Worm (Caenorhabditis elegans) whole organism, L1 larva: ENCODE data around the gene fkh-5.

ENCODE experiments used
- C16A3.4 ChIP-seq: fragments of 150-350 bp; optimal IDR thresholded peaks from 2 replicates; lab custom pipeline; 2014; ENCODE audit warnings: missing biosample characterization, missing genetic modification characterization
- F16B12.6 ChIP-seq: fragments of 150-350 bp; optimal IDR thresholded peaks from 2 replicates; lab custom pipeline; 2014; ENCODE audit warnings: missing biosample characterization, missing genetic modification characterization
- Y116A8C.19 ChIP-seq: sonication (generic microtip); optimal IDR thresholded peaks from 2 replicates; lab custom pipeline; 2016; ENCODE audit warnings: missing compliant biosample characterization, missing genetic modification characterization, borderline replicate concordance
- aly-2 ChIP-seq: fragments of 150-350 bp; optimal IDR thresholded peaks from 2 replicates; lab custom pipeline; 2014; ENCODE audit warnings: missing biosample characterization, missing genetic modification characterization
- blmp-1 ChIP-seq: fragments of 150-350 bp; optimal IDR thresholded peaks from 2 replicates; lab custom pipeline; 2014; ENCODE audit warnings: missing biosample characterization, missing genetic modification characterization
- ceh-8 ChIP-seq: fragments of 200-800 bp; sonication (Bioruptor generic); optimal IDR thresholded peaks from 2 replicates; lab custom pipeline; 2018; ENCODE audit warnings: mild to moderate bottlenecking, missing genetic modification characterization, moderate library complexity, missing compliant biosample characterization
- ceh-82 ChIP-seq, 3 experiments: fragments of 150-350 bp in 1 of 3; sonication (generic microtip) in 2 of 3; optimal IDR thresholded peaks; 2 replicates each; lab custom pipeline; 2014 to 2017; ENCODE audit warnings: missing biosample characterization in 3 of 3, missing genetic modification characterization in 3 of 3
- ceh-88 ChIP-seq: fragments of 200-800 bp; sonication (Bioruptor generic); IDR thresholded peaks from 2 replicates; pipeline ENCODE4 v1.3.6; 2022; ENCODE audit warnings: missing genetic modification characterization, missing compliant biosample characterization
- ces-1 ChIP-seq: fragments of 150-350 bp; optimal IDR thresholded peaks from 2 replicates; lab custom pipeline; 2014; ENCODE audit warnings: missing biosample characterization, missing genetic modification reagents, missing genetic modification characterization
- dpl-1 ChIP-seq, 3 experiments: fragments of 150-350 bp in 2 of 3; sonication (generic microtip) in 1 of 3; optimal IDR thresholded peaks; 2 replicates each; lab custom pipeline; 2014 to 2017; ENCODE audit warnings: missing biosample characterization in 3 of 3, missing genetic modification characterization in 3 of 3, missing genetic modification reagents in 3 of 3
- efl-1 ChIP-seq, 4 experiments: fragments of 150-350 bp; optimal IDR thresholded peaks in 3 of 4; peaks in 1 of 4; 1 replicate in 1 of 4; 2 replicates in 3 of 4; lab custom pipeline; 2014; ENCODE audit warnings: missing biosample characterization in 2 of 4, missing genetic modification characterization in 2 of 4, missing genetic modification reagents in 2 of 4
- egl-27 ChIP-seq, 2 experiments: fragments of 150-350 bp in 1 of 2; sonication (generic microtip); optimal IDR thresholded peaks; 3 replicates each; lab custom pipeline; 2017 to 2018; ENCODE audit warnings: missing biosample characterization in 2 of 2, missing genetic modification characterization in 2 of 2, missing genetic modification reagents in 2 of 2
- elt-2 ChIP-seq: sonication (generic microtip); optimal IDR thresholded peaks from 2 replicates; lab custom pipeline; 2016; ENCODE audit warnings: missing genetic modification characterization, mild to moderate bottlenecking, inconsistent platforms, missing compliant biosample characterization, missing genetic modification reagents
- fkh-4 ChIP-seq: sonication (generic microtip); optimal IDR thresholded peaks from 2 replicates; lab custom pipeline; 2016; ENCODE audit warnings: missing compliant biosample characterization, missing genetic modification characterization, borderline replicate concordance
- hlh-17 ChIP-seq: fragments of 200-800 bp; sonication (Bioruptor generic); optimal IDR thresholded peaks from 2 replicates; lab custom pipeline; 2018; ENCODE audit warnings: missing genetic modification characterization, mild to moderate bottlenecking, missing compliant biosample characterization, moderate library complexity, borderline replicate concordance
- hlh-4 ChIP-seq: sonication (generic microtip); optimal IDR thresholded peaks from 2 replicates; lab custom pipeline; 2016; ENCODE audit warnings: mild to moderate bottlenecking, missing genetic modification characterization, missing compliant biosample characterization
- irx-1 ChIP-seq: sonication (generic microtip); optimal IDR thresholded peaks from 2 replicates; lab custom pipeline; 2016; ENCODE audit warnings: missing genetic modification characterization, missing compliant biosample characterization
- isw-1 ChIP-seq: fragments of 200-800 bp; sonication (Bioruptor generic); IDR thresholded peaks from 2 replicates; pipeline ENCODE4 v1.3.6; 2022; ENCODE audit warnings: missing genetic modification characterization, missing compliant biosample characterization
- lin-13 ChIP-seq: fragments of 150-350 bp; optimal IDR thresholded peaks from 2 replicates; lab custom pipeline; 2014; ENCODE audit warnings: missing biosample characterization, missing genetic modification reagents, missing genetic modification characterization
- lin-15B ChIP-seq: fragments of 150-350 bp; sonication (generic microtip); optimal IDR thresholded peaks from 3 replicates; lab custom pipeline; 2014; ENCODE audit warnings: missing biosample characterization, missing genetic modification characterization
- lin-35 ChIP-seq, 2 experiments: fragments of 150-350 bp; optimal IDR thresholded peaks; 2 replicates each; lab custom pipeline; 2014; ENCODE audit warnings: missing biosample characterization in 2 of 2, missing genetic modification characterization in 2 of 2, missing genetic modification reagents in 2 of 2
- lsy-2 ChIP-seq, 2 experiments: fragments of 150-350 bp; optimal IDR thresholded peaks; 2 replicates each; lab custom pipeline; 2014; ENCODE audit warnings: missing biosample characterization in 2 of 2, missing genetic modification characterization in 2 of 2
- mab-9 ChIP-seq: fragments of 200-800 bp; sonication (Bioruptor generic); IDR thresholded peaks from 2 replicates; pipeline ENCODE4 v1.3.6; 2022; ENCODE audit warnings: missing genetic modification reagents, missing genetic modification characterization, missing compliant biosample characterization
- mef-2 ChIP-seq: fragments of 150-350 bp; optimal IDR thresholded peaks from 2 replicates; lab custom pipeline; 2014; ENCODE audit warnings: missing biosample characterization, missing genetic modification characterization
- mep-1 ChIP-seq: fragments of 150-350 bp; optimal IDR thresholded peaks from 2 replicates; lab custom pipeline; 2014; ENCODE audit warnings: missing biosample characterization, missing genetic modification characterization
- nhr-11 ChIP-seq: fragments of 150-350 bp; optimal IDR thresholded peaks from 2 replicates; lab custom pipeline; 2014; ENCODE audit warnings: missing biosample characterization, missing genetic modification characterization
- nhr-12 ChIP-seq: sonication (generic microtip); optimal IDR thresholded peaks from 2 replicates; lab custom pipeline; 2017; ENCODE audit warnings: missing biosample characterization, missing genetic modification characterization
- nhr-20 ChIP-seq: sonication (generic microtip); optimal IDR thresholded peaks from 2 replicates; lab custom pipeline; 2016; ENCODE audit warnings: mild to moderate bottlenecking, missing genetic modification characterization, missing compliant biosample characterization
- nhr-237 ChIP-seq: fragments of 150-350 bp; optimal IDR thresholded peaks from 2 replicates; lab custom pipeline; 2014; ENCODE audit warnings: missing biosample characterization, missing genetic modification characterization
- nhr-47 ChIP-seq: sonication (generic microtip); optimal IDR thresholded peaks from 2 replicates; lab custom pipeline; 2016; ENCODE audit warnings: mild to moderate bottlenecking, missing genetic modification characterization, moderate library complexity, missing compliant biosample characterization
- nhr-71 ChIP-seq: sonication (generic microtip); optimal IDR thresholded peaks from 2 replicates; lab custom pipeline; 2016; ENCODE audit warnings: mild to moderate bottlenecking, missing genetic modification characterization, moderate library complexity, missing compliant biosample characterization
- nhr-84 ChIP-seq: sonication (generic microtip); optimal IDR thresholded peaks from 2 replicates; lab custom pipeline; 2017; ENCODE audit warnings: missing biosample characterization, missing genetic modification characterization
- nhr-85 ChIP-seq: sonication (generic microtip); peaks from one replicate; lab custom pipeline; 2016; ENCODE audit warnings: missing genetic modification characterization, inconsistent platforms, missing compliant biosample characterization
- pag-3 ChIP-seq: sonication (generic microtip); optimal IDR thresholded peaks from 2 replicates; lab custom pipeline; 2017; ENCODE audit warnings: missing genetic modification characterization, mild to moderate bottlenecking, missing compliant biosample characterization, antibody characterized with exemption, borderline replicate concordance; ENCODE audit not compliant: insufficient read depth
- pax-3 ChIP-seq: fragments of 200-800 bp; sonication (Bioruptor generic); optimal IDR thresholded peaks from 2 replicates; lab custom pipeline; 2018; ENCODE audit warnings: mild to moderate bottlenecking, missing genetic modification characterization, moderate library complexity, missing compliant biosample characterization
- pqm-1 ChIP-seq: sonication (generic microtip); optimal IDR thresholded peaks from 3 replicates; lab custom pipeline; 2017; ENCODE audit warnings: missing biosample characterization, missing genetic modification characterization
- rnt-1 ChIP-seq: sonication (generic microtip); optimal IDR thresholded peaks from 2 replicates; lab custom pipeline; 2016; ENCODE audit warnings: mild to moderate bottlenecking, missing genetic modification characterization, moderate library complexity, missing compliant biosample characterization
- skn-1 ChIP-seq: fragments of 150-350 bp; optimal IDR thresholded peaks from 2 replicates; lab custom pipeline; 2014; ENCODE audit warnings: missing biosample characterization, missing genetic modification characterization
- snpc-4 ChIP-seq: fragments of 150-350 bp; optimal IDR thresholded peaks from 2 replicates; lab custom pipeline; 2014; ENCODE audit warnings: missing biosample characterization, missing genetic modification characterization
- snu-23 ChIP-seq: sonication (generic microtip); optimal IDR thresholded peaks from 2 replicates; lab custom pipeline; 2016; ENCODE audit warnings: missing genetic modification characterization, missing compliant biosample characterization
- sptf-1 ChIP-seq: fragments of 150-350 bp; optimal IDR thresholded peaks from 2 replicates; lab custom pipeline; 2014; ENCODE audit warnings: missing biosample characterization, missing genetic modification characterization
- sup-37 ChIP-seq: fragments of 200-800 bp; sonication (Bioruptor generic); optimal IDR thresholded peaks from 2 replicates; lab custom pipeline; 2018; ENCODE audit warnings: mild to moderate bottlenecking, missing genetic modification characterization, missing compliant biosample characterization
- swsn-7 ChIP-seq: sonication (generic microtip); optimal IDR thresholded peaks from 2 replicates; lab custom pipeline; 2016; ENCODE audit warnings: missing genetic modification characterization, missing compliant biosample characterization
- tbx-2 ChIP-seq: sonication (generic microtip); optimal IDR thresholded peaks from 2 replicates; lab custom pipeline; 2016; ENCODE audit warnings: missing genetic modification characterization, missing compliant biosample characterization
- unc-130 ChIP-seq: fragments of 150-350 bp; optimal IDR thresholded peaks from 2 replicates; lab custom pipeline; 2017; ENCODE audit warnings: missing biosample characterization, missing genetic modification characterization, inconsistent platforms
- unc-98 ChIP-seq: fragments of 200-800 bp; sonication (Bioruptor generic); IDR thresholded peaks from 2 replicates; pipeline ENCODE4 v1.3.6; 2022; ENCODE audit warnings: missing genetic modification characterization, missing compliant biosample characterization
- vab-15 ChIP-seq: sonication (generic microtip); optimal IDR thresholded peaks from 2 replicates; lab custom pipeline; 2017; ENCODE audit warnings: missing genotype, mild to moderate bottlenecking, missing genetic modification characterization, missing compliant biosample characterization
- xbp-1 ChIP-seq: sonication (generic microtip); optimal IDR thresholded peaks from 2 replicates; lab custom pipeline; 2016; ENCODE audit warnings: missing genetic modification characterization, missing compliant biosample characterization
- zag-1 ChIP-seq: fragments of 150-350 bp; optimal IDR thresholded peaks from 2 replicates; lab custom pipeline; 2014; ENCODE audit warnings: missing biosample characterization, missing genetic modification characterization
- zip-4 ChIP-seq: fragments of 200-800 bp; sonication (Bioruptor generic); optimal IDR thresholded peaks from 2 replicates; lab custom pipeline; 2018; ENCODE audit warnings: mild to moderate bottlenecking, missing genetic modification characterization, moderate library complexity, missing compliant biosample characterization
- ztf-11 ChIP-seq, 2 experiments: sonication (generic microtip); optimal IDR thresholded peaks; 2 replicates each; lab custom pipeline; 2016 to 2017; ENCODE audit warnings: missing genetic modification characterization in 2 of 2, missing biosample characterization in 1 of 2, missing compliant biosample characterization in 1 of 2

Gene fkh-5

ce11 chrIII:4874671-4875070 lies 30.2 kb downstream of the fkh-5 start, which contains the start of gene C35D10.12:
C35D10.12 (minus strand) TSS chrIII:4874771.
- TF ChIP-seq efl-1 (optimal IDR thresholded peaks at IDR 0.05; lab: Kevin White, UChicago) (no peak), efl-1 (GFP tag; optimal IDR thresholded peaks at IDR 0.05 in 1 of 2; lab: Kevin White, UChicago) (peak in 1 of 2 experiments; percentile 31), dpl-1 (GFP tag; optimal IDR thresholded peaks at IDR 0.05; lab: Kevin White, UChicago) (no peak)

- TF ChIP-seq F16B12.6 (tag; lab: Kevin White, UChicago): no peak
- no peak for TF ChIP-seq skn-1 (tag; lab: Kevin White, UChicago)
- TF ChIP-seq lin-15B: no peak
- no peak for TF ChIP-seq pax-3 (tag; lab: Kevin White, UChicago)
- TF ChIP-seq vab-15 (tag; lab: Kevin White, UChicago): no peak
- TF ChIP-seq nhr-84 (tag; lab: Kevin White, UChicago): no peak
- TF ChIP-seq nhr-12 (tag; lab: Kevin White, UChicago): no peak
- TF ChIP-seq xbp-1: no peak
- TF ChIP-seq mep-1 (tag; lab: Kevin White, UChicago): peak; percentile 38
- no peak for TF ChIP-seq unc-130 (tag; lab: Kevin White, UChicago)
- TF ChIP-seq Y116A8C.19: no peak
- no peak for TF ChIP-seq irx-1 (tag; lab: Kevin White, UChicago)
- TF ChIP-seq nhr-11 (tag; lab: Kevin White, UChicago): no peak
- TF ChIP-seq pqm-1 (tag; lab: Kevin White, UChicago): no peak
- no peak for TF ChIP-seq ceh-88
- TF ChIP-seq zip-4 (GFP tag; lab: Kevin White, UChicago): no peak
- no peak for TF ChIP-seq nhr-237
- no peak for TF ChIP-seq snu-23 (GFP tag; lab: Kevin White, UChicago)
- no peak for TF ChIP-seq isw-1 (GFP tag; lab: Robert Waterston, UW)
- TF ChIP-seq snpc-4 (tag; lab: Kevin White, UChicago): no peak
- no peak for TF ChIP-seq lin-13 (GFP tag; lab: Kevin White, UChicago)
- TF ChIP-seq swsn-7 (tag; lab: Kevin White, UChicago): peak; percentile 2
- no peak for TF ChIP-seq unc-98 (GFP tag; lab: Robert Waterston, UW)
- TF ChIP-seq nhr-85: no peak
- TF ChIP-seq lsy-2 (tag; optimal IDR thresholded peaks at IDR 0.05; lab: Kevin White, UChicago): peak in 1 of 2 experiments; percentile 7
- no peak for TF ChIP-seq hlh-4 (tag; lab: Kevin White, UChicago)
- peak in 1 of 2 experiments; percentile 20 for TF ChIP-seq lin-35 (GFP tag; optimal IDR thresholded peaks at IDR 0.05; lab: Kevin White, UChicago)
- TF ChIP-seq pag-3: no peak
- TF ChIP-seq ztf-11 (tag; optimal IDR thresholded peaks at IDR 0.05; lab: Kevin White, UChicago): no peak
- TF ChIP-seq egl-27 (tag; optimal IDR thresholded peaks at IDR 0.05; lab: Kevin White, UChicago): no peak
- TF ChIP-seq zag-1 (tag; lab: Kevin White, UChicago): no peak
- TF ChIP-seq ceh-8: no peak
- TF ChIP-seq ceh-82 (tag; optimal IDR thresholded peaks at IDR 0.05; lab: Kevin White, UChicago): peak in 2 of 3 experiments; percentile 3 to 6
- TF ChIP-seq nhr-20 (tag; lab: Kevin White, UChicago): no peak
- no peak for TF ChIP-seq nhr-71
- no peak for TF ChIP-seq rnt-1 (tag; lab: Kevin White, UChicago)
- no peak for TF ChIP-seq C16A3.4
- no peak for TF ChIP-seq elt-2 (tag; lab: Kevin White, UChicago)
- no peak for TF ChIP-seq sup-37
- TF ChIP-seq tbx-2: no peak
- TF ChIP-seq nhr-47 (tag; lab: Kevin White, UChicago): peak; percentile 3
- TF ChIP-seq hlh-17 (GFP tag; lab: Kevin White, UChicago): no peak
- no peak for TF ChIP-seq mab-9
- no peak for TF ChIP-seq blmp-1 (tag; lab: Kevin White, UChicago)
- no peak for TF ChIP-seq fkh-4
- no peak for TF ChIP-seq ces-1 (GFP tag; lab: Kevin White, UChicago)
- TF ChIP-seq dpl-1 (GFP tag; optimal IDR thresholded peaks at IDR 0.05; lab: Kevin White, UChicago): peak in 1 of 3 experiments; percentile 40
- TF ChIP-seq sptf-1 (tag; lab: Kevin White, UChicago): no peak
- TF ChIP-seq aly-2 (tag; lab: Kevin White, UChicago): no peak
- no peak for TF ChIP-seq mef-2 (tag; lab: Kevin White, UChicago)
These were observed 31.2 kb downstream of the fkh-5 start for ce11 chrIII:4875663-4876062.
